Worm (Caenorhabditis elegans): Measurements from ENCODE around the gene srh-289.

The srh-289 gene

ce11 chrV:17752340-17752739 is 41.5 kb downstream of the srh-289 start (continued):
- no peak for TF ChIP-seq mxl-2 (GFP tag; conservative IDR thresholded peaks at IDR 0.05)
- no peak for TF ChIP-seq nhr-41 (GFP tag; IDR thresholded peaks at IDR 0.05)
- no peak for TF ChIP-seq lsy-2 (tag; optimal IDR thresholded peaks at IDR 0.05)
- TF ChIP-seq lim-7 (GFP tag; IDR thresholded peaks at IDR 0.05), result no peak
- TF ChIP-seq zip-11 (GFP tag; IDR thresholded peaks at IDR 0.05), result no peak
- TF ChIP-seq D1046.2 (GFP tag; IDR thresholded peaks at IDR 0.05), result no peak
- 0 out of 2 replicates have a peak, but pooled peaks have one; percentile 36 for TF ChIP-seq ceh-20 (GFP tag; IDR thresholded peaks at IDR 0.05)

ce11 chrV:17749181-17749580 is 44.7 kb downstream of the srh-289 start, which contains the start of gene R12G8.1:
Gene R12G8.1, minus strand, starts transcription at chrV:17749243.
- TF ChIP-seq R02D3.7 (tag; optimal IDR thresholded peaks at IDR 0.05), result no peak
- peak; percentile 26 for TF ChIP-seq ceh-32 (tag; optimal IDR thresholded peaks at IDR 0.05; ENCODE audit: poor library complexity)
- TF ChIP-seq lin-15B (tag; optimal IDR thresholded peaks at IDR 0.05), result no peak
- no peak for TF ChIP-seq dve-1 (tag; optimal IDR thresholded peaks at IDR 0.05; ENCODE audit: insufficient read depth)
- TF ChIP-seq gei-8 (GFP tag; optimal IDR thresholded peaks at IDR 0.05), result no peak
- no peak for TF ChIP-seq spr-3 (GFP tag; optimal IDR thresholded peaks at IDR 0.05)
- no peak for TF ChIP-seq tag-97 (GFP tag; IDR thresholded peaks at IDR 0.05)
- TF ChIP-seq T20F7.1 (GFP tag; optimal IDR thresholded peaks at IDR 0.05), result no peak
- TF ChIP-seq nhr-237 (tag; optimal IDR thresholded peaks at IDR 0.05), result no peak
- TF ChIP-seq fos-1 (tag; optimal IDR thresholded peaks at IDR 0.05), result no peak
- TF ChIP-seq rbr-2 (tag; optimal IDR thresholded peaks at IDR 0.05), result peak; percentile 17
- no peak for TF ChIP-seq nhr-77 (tag; optimal IDR thresholded peaks at IDR 0.05)
- TF ChIP-seq nhr-102 (tag; optimal IDR thresholded peaks at IDR 0.05), result no peak
- no peak for TF ChIP-seq jun-1 (tag; optimal IDR thresholded peaks at IDR 0.05)
- peak; percentile 70 for TF ChIP-seq ctbp-1 (GFP tag; IDR thresholded peaks at IDR 0.05)
- no peak for TF ChIP-seq ztf-7 (tag; optimal IDR thresholded peaks at IDR 0.05)
- no peak for TF ChIP-seq duxl-1 (tag; optimal IDR thresholded peaks at IDR 0.05; ENCODE audit: poor library complexity)
- no peak for TF ChIP-seq zip-11 (GFP tag; IDR thresholded peaks at IDR 0.05)
- TF ChIP-seq vab-7 (GFP tag; IDR thresholded peaks at IDR 0.05), result no peak
- no peak for TF ChIP-seq nhr-42 (GFP tag; IDR thresholded peaks at IDR 0.05)
- TF ChIP-seq lsy-2 (tag; optimal IDR thresholded peaks at IDR 0.05), result no peak
- TF ChIP-seq ces-1 (GFP tag; optimal IDR thresholded peaks at IDR 0.05), result peak; percentile 86
- TF ChIP-seq spr-1 (tag; optimal IDR thresholded peaks at IDR 0.05), result no peak
- TF ChIP-seq nhr-76 (tag; optimal IDR thresholded peaks at IDR 0.05), result no peak
- no peak for TF ChIP-seq ama-1 (optimal IDR thresholded peaks at IDR 0.05)
- no peak for TF ChIP-seq lir-3 (tag; optimal IDR thresholded peaks at IDR 0.05)
- no peak for TF ChIP-seq T26A8.4 (GFP tag; IDR thresholded peaks at IDR 0.05)
- no peak for TF ChIP-seq nhr-10 (tag; optimal IDR thresholded peaks at IDR 0.05)
- TF ChIP-seq aly-2 (tag; optimal IDR thresholded peaks at IDR 0.05), result no peak
- TF ChIP-seq fkh-10 (GFP tag; optimal IDR thresholded peaks at IDR 0.05), result peak; percentile 88
- peak; percentile 49 for TF ChIP-seq set-16 (GFP tag; IDR thresholded peaks at IDR 0.05)

- TF ChIP-seq egl-27 (tag; optimal IDR thresholded peaks at IDR 0.05) (no peak), duxl-1 (tag; optimal IDR thresholded peaks at IDR 0.05; ENCODE audit: poor library complexity) (no peak), T20F7.1 (GFP tag; optimal IDR thresholded peaks at IDR 0.05) (no peak), fkh-10 (GFP tag; optimal IDR thresholded peaks at IDR 0.05) (no peak), saeg-2 (GFP tag; IDR thresholded peaks at IDR 0.05) (no peak), F37D6.2 (tag; optimal IDR thresholded peaks at IDR 0.05) (no peak), set-16 (GFP tag; IDR thresholded peaks at IDR 0.05) (no peak), mxl-3 (GFP tag; optimal IDR thresholded peaks at IDR 0.05) (no peak), zip-11 (GFP tag; IDR thresholded peaks at IDR 0.05) (no peak), F26F4.8 (GFP tag; conservative IDR thresholded peaks at IDR 0.05) (no peak), dmd-8 (GFP tag; IDR thresholded peaks at IDR 0.05) (no peak), ZK337.2 (GFP tag; IDR thresholded peaks at IDR 0.05) (no peak), Y105C5A.15 (GFP tag; IDR thresholded peaks at IDR 0.05) (no peak)
Measured at ce11 chrV:17746959-17747358, 46.9 kb downstream of the srh-289 start, which contains the start of gene twk-36. Gene twk-36, minus strand, starts transcription at chrV:17747059.

All from whole organism, L4 larva.